Worm (Caenorhabditis elegans) whole organism, L1 larva: ENCODE data around the gene Y56A3A.2.

Experiments used
- blmp-1 ChIP-seq: fragments of 150-350 bp; optimal IDR thresholded peaks from 2 replicates; lab custom pipeline; 2014; ENCODE audit warnings: missing biosample characterization, missing genetic modification characterization
- lsy-2 ChIP-seq, 2 experiments: fragments of 150-350 bp; optimal IDR thresholded peaks; 2 replicates each; lab custom pipeline; 2014; ENCODE audit warnings: missing biosample characterization in 2 of 2, missing genetic modification characterization in 2 of 2
- nhr-12 ChIP-seq: sonication (generic microtip); optimal IDR thresholded peaks from 2 replicates; lab custom pipeline; 2017; ENCODE audit warnings: missing biosample characterization, missing genetic modification characterization
- nhr-237 ChIP-seq: fragments of 150-350 bp; optimal IDR thresholded peaks from 2 replicates; lab custom pipeline; 2014; ENCODE audit warnings: missing biosample characterization, missing genetic modification characterization
- nhr-77 ChIP-seq: fragments of 150-350 bp; optimal IDR thresholded peaks from 2 replicates; lab custom pipeline; 2014; ENCODE audit warnings: missing biosample characterization, missing genetic modification characterization
- skn-1 ChIP-seq: fragments of 150-350 bp; optimal IDR thresholded peaks from 2 replicates; lab custom pipeline; 2014; ENCODE audit warnings: missing biosample characterization, missing genetic modification characterization
- unc-86 ChIP-seq: sonication (generic microtip); optimal IDR thresholded peaks from 2 replicates; lab custom pipeline; 2016; ENCODE audit warnings: missing genetic modification characterization, missing compliant biosample characterization
- unc-98 ChIP-seq: fragments of 200-800 bp; sonication (Bioruptor generic); IDR thresholded peaks from 2 replicates; pipeline ENCODE4 v1.3.6; 2022; ENCODE audit warnings: missing genetic modification characterization, missing compliant biosample characterization
- xbp-1 ChIP-seq: sonication (generic microtip); optimal IDR thresholded peaks from 2 replicates; lab custom pipeline; 2016; ENCODE audit warnings: missing genetic modification characterization, missing compliant biosample characterization
- ztf-11 ChIP-seq, 2 experiments: sonication (generic microtip); optimal IDR thresholded peaks; 2 replicates each; lab custom pipeline; 2016 to 2017; ENCODE audit warnings: missing genetic modification characterization in 2 of 2, missing biosample characterization in 1 of 2, missing compliant biosample characterization in 1 of 2

DNA sequence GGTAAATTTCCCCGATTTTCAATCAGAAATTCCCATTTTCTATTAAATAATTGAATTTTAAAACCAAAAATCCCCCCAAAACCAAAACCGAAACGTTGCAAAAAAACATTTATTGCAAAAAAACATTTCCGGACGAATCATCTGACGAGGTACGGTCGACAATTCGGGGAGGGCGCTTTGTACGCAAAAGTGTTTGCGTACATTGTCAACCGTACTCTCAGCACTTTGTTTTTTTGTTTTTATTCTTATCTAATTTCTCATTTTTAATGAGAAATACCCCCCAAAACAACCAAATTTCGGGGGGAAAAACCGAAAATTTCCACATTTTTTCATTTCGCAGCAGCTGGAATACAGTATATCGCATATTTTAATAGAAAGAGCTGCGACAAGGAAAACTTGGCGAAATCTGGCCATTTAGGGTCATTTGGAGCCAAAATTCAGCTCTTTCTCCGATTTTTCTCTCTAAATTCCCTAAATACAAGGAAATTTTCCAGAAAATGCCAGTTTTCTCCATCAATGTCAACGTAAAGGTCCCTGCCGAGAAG, 14.3 kb downstream of the Y56A3A.2 start, which contains the start of gene mif-1:
- TF ChIP-seq lsy-2 (tag; optimal IDR thresholded peaks at IDR 0.05; lab: Kevin White, UChicago) = peak; percentile 93 to 99
- peak; percentile 69 for TF ChIP-seq skn-1 (tag; lab: Kevin White, UChicago)
- TF ChIP-seq blmp-1 (tag; lab: Kevin White, UChicago) = peak; percentile 1
- no peak for TF ChIP-seq nhr-237
- TF ChIP-seq nhr-77 (tag; lab: Kevin White, UChicago) = no peak
- TF ChIP-seq unc-86 = no peak
- no peak for TF ChIP-seq unc-98 (GFP tag; lab: Robert Waterston, UW)
- TF ChIP-seq nhr-12 = no peak
- TF ChIP-seq xbp-1 (tag; lab: Kevin White, UChicago) = peak; percentile 10
- no peak for TF ChIP-seq ztf-11 (tag; optimal IDR thresholded peaks at IDR 0.05; lab: Kevin White, UChicago)
